Worm (Caenorhabditis elegans) whole organism, dauer: ENCODE measurements around the gene glb-15.

ENCODE experiments used
- unc-62 ChIP-seq: sonication (generic microtip); optimal IDR thresholded peaks from 2 replicates; lab custom pipeline; 2017; ENCODE audit warnings: missing biosample characterization, missing genetic modification reagents, missing genetic modification characterization

Gene glb-15

ce11 chrV:11618173-11618572, at the start of gene glb-15:
Gene glb-15, minus strand, starts transcription at chrV:11618273.
- no peak for TF ChIP-seq unc-62 (GFP tag; lab: Kevin White, UChicago)

- no peak for TF ChIP-seq unc-62 (GFP tag; lab: Kevin White, UChicago)
These were observed 49.1 kb upstream of the glb-15 start, which contains the start of gene F46F3.3 for ce11 chrV:11667176-11667575. Gene F46F3.3, plus strand, starts transcription at chrV:11667476.

ce11 chrV:11664875-11665384, 46.9 kb upstream of the glb-15 start, which contains the start of gene ceh-27:
Gene ceh-27, minus strand, starts transcription at chrV:11665102.
- TF ChIP-seq unc-62 (GFP tag; lab: Kevin White, UChicago) = no peak

ce11 chrV:11660566-11660965, 42.5 kb upstream of the glb-15 start:
- TF ChIP-seq unc-62 (GFP tag; lab: Kevin White, UChicago) = no peak

ce11 chrV:11656469-11656868, 38.4 kb upstream of the glb-15 start:
- TF ChIP-seq unc-62 (GFP tag; lab: Kevin White, UChicago) = no peak

ce11 chrV:11653095-11653494, 35.0 kb upstream of the glb-15 start:
- TF ChIP-seq unc-62 (GFP tag; lab: Kevin White, UChicago) = no peak

ce11 chrV:11650720-11651119, 32.6 kb upstream of the glb-15 start, which contains the start of gene zip-10:
Gene zip-10, minus strand, starts transcription at chrV:11650762.
- TF ChIP-seq unc-62 (GFP tag; lab: Kevin White, UChicago) = no peak

ce11 chrV:11649254-11649653, 31.2 kb upstream of the glb-15 start:
- no peak for TF ChIP-seq unc-62 (GFP tag; lab: Kevin White, UChicago)

ce11 chrV:11648435-11648834, 30.4 kb upstream of the glb-15 start:
- no peak for TF ChIP-seq unc-62 (GFP tag; lab: Kevin White, UChicago)

- TF ChIP-seq unc-62 (GFP tag; lab: Kevin White, UChicago) = no peak
These were observed 29.7 kb upstream of the glb-15 start for ce11 chrV:11647821-11648220.

ce11 chrV:11645244-11645643, 27.2 kb upstream of the glb-15 start, which contains the start of gene skp-1:
Gene skp-1, plus strand, starts transcription at chrV:11645481.
- TF ChIP-seq unc-62 (GFP tag; lab: Kevin White, UChicago) = no peak

ce11 chrV:11644166-11644565, 26.1 kb upstream of the glb-15 start, which contains the start of gene bir-1:
Gene bir-1, plus strand, starts transcription at chrV:11644477.
- no peak for TF ChIP-seq unc-62 (GFP tag; lab: Kevin White, UChicago)

ce11 chrV:11641298-11641787, 23.3 kb upstream of the glb-15 start:
- no peak for TF ChIP-seq unc-62 (GFP tag; lab: Kevin White, UChicago)

ce11 chrV:11638634-11639117, 20.6 kb upstream of the glb-15 start:
- TF ChIP-seq unc-62 (GFP tag; lab: Kevin White, UChicago) = no peak

ce11 chrV:11637191-11637590, 19.1 kb upstream of the glb-15 start, which contains the start of gene sipa-1:
Gene sipa-1, minus strand, starts transcription at chrV:11637291.
- TF ChIP-seq unc-62 (GFP tag; lab: Kevin White, UChicago) = no peak

ce11 chrV:11635587-11635986, 17.5 kb upstream of the glb-15 start:
- TF ChIP-seq unc-62 (GFP tag; lab: Kevin White, UChicago) = no peak

- TF ChIP-seq unc-62 (GFP tag; lab: Kevin White, UChicago) = no peak
These were observed 13.1 kb upstream of the glb-15 start for ce11 chrV:11631128-11631527.
